Fruit fly (Drosophila melanogaster) S2 (cell line): Measurements from ENCODE around the gene CG32988.

ENCODE experiments used
- CG8478 ChIP-seq: fragments of >200 bp; optimal IDR thresholded peaks from 2 replicates; lab custom pipeline; 2018
- CTCF ChIP-seq, 2 experiments: fragments of >200 bp; optimal IDR thresholded peaks; 2 replicates each; lab custom pipeline; 2018

dm6 chr2L:8906279-8906678, 41.6 kb downstream of the CG32988 start:
- TF ChIP-seq CTCF (optimal IDR thresholded peaks at IDR 0.05; lab: Kevin White, UChicago) (no peak), CG8478 (lab: Kevin White, UChicago) (no peak)
